Fruit fly (Drosophila melanogaster) whole organism, wandering third instar larva: Measurements from ENCODE around the gene CG4133.
A peak's percentile ranks its signal among the peaks of the same experiment; 100 is the strongest.

Source experiments
- Abd-B ChIP-seq: fragments of >200 bp; optimal IDR thresholded peaks from 2 replicates; lab custom pipeline; 2017; ENCODE audit warnings: missing biosample characterization, missing genetic modification characterization
- CG32264 ChIP-seq: fragments of 200-800 bp; sonication (Bioruptor generic); optimal IDR thresholded peaks from 2 replicates; lab custom pipeline; 2016; ENCODE audit warnings: missing biosample characterization, missing genetic modification characterization
- CG9705 ChIP-seq: fragments of 200-800 bp; sonication (Bioruptor generic); optimal IDR thresholded peaks from 2 replicates; lab custom pipeline; 2018; ENCODE audit warnings: missing biosample characterization, mild to moderate bottlenecking, missing genetic modification characterization
- CrebA ChIP-seq: fragments of 200-800 bp; sonication (Bioruptor generic); optimal IDR thresholded peaks from 2 replicates; lab custom pipeline; 2016; ENCODE audit warnings: missing biosample characterization, mild to moderate bottlenecking, missing genetic modification characterization, borderline replicate concordance
- Dfd ChIP-seq: fragments of >200 bp; optimal IDR thresholded peaks from 2 replicates; lab custom pipeline; 2017; ENCODE audit warnings: missing biosample characterization, missing genetic modification characterization
- Dif ChIP-seq: fragments of 200-275, 200-300 bp; sonication (Bioruptor generic); optimal IDR thresholded peaks from 2 replicates; lab custom pipeline; 2018; ENCODE audit warnings: missing biosample characterization, missing genetic modification characterization; ENCODE audit not compliant: partially characterized antibody
- GATAd ChIP-seq: sonication (Bioruptor generic); optimal IDR thresholded peaks from 2 replicates; lab custom pipeline; 2016; ENCODE audit warnings: missing biosample characterization, missing genetic modification characterization
- HLH106 ChIP-seq: fragments of 200-800 bp; optimal IDR thresholded peaks from 3 replicates; lab custom pipeline; 2019; ENCODE audit warnings: missing biosample characterization, mild to moderate bottlenecking, missing genetic modification characterization, moderate library complexity
- Hnf4 ChIP-seq: fragments of 200-800 bp; sonication (Bioruptor generic); optimal IDR thresholded peaks from 2 replicates; lab custom pipeline; 2016; ENCODE audit warnings: missing biosample characterization, mild to moderate bottlenecking, missing genetic modification characterization
- Hr78 ChIP-seq: fragments of >200 bp; optimal IDR thresholded peaks from 2 replicates; lab custom pipeline; 2017; ENCODE audit warnings: missing biosample characterization, missing genetic modification characterization
- Hr83 ChIP-seq: fragments of 200-300 bp; sonication (Bioruptor generic); optimal IDR thresholded peaks from 2 replicates; lab custom pipeline; 2016; ENCODE audit warnings: missing biosample characterization, mild to moderate bottlenecking, missing genetic modification characterization, moderate library complexity; ENCODE audit not compliant: poor library complexity, severe bottlenecking
- Jra ChIP-seq: sonication (Bioruptor generic); optimal IDR thresholded peaks from 2 replicates; lab custom pipeline; 2016; ENCODE audit warnings: missing biosample characterization, missing genetic modification characterization
- Mio ChIP-seq: sonication (Bioruptor generic); optimal IDR thresholded peaks from 2 replicates; lab custom pipeline; 2016; ENCODE audit warnings: missing biosample characterization, missing genetic modification characterization
- Myc ChIP-seq: fragments of >200 bp; optimal IDR thresholded peaks from 2 replicates; lab custom pipeline; 2017
- N ChIP-seq: fragments of >200 bp; optimal IDR thresholded peaks from 2 replicates; lab custom pipeline; 2018; ENCODE audit warnings: missing biosample characterization, missing external identifiers, missing genetic modification characterization
- OdsH ChIP-seq: fragments of 200-800 bp; sonication (Bioruptor generic); optimal IDR thresholded peaks from 2 replicates; lab custom pipeline; 2016; ENCODE audit warnings: missing biosample characterization, mild to moderate bottlenecking, missing genetic modification characterization
- Rel ChIP-seq, 2 experiments: fragments of 200-800 bp; sonication (Bioruptor generic) in 1 of 2; optimal IDR thresholded peaks; 2 replicates in 1 of 2; 3 replicates in 1 of 2; lab custom pipeline; 2016 to 2019; ENCODE audit warnings: mild to moderate bottlenecking in 2 of 2, missing biosample characterization in 2 of 2, missing genetic modification characterization in 2 of 2, moderate library complexity in 1 of 2
- Sp1 ChIP-seq: fragments of 200-800 bp; sonication (Bioruptor generic); optimal IDR thresholded peaks from 3 replicates; lab custom pipeline; 2019; ENCODE audit warnings: missing biosample characterization, mild to moderate bottlenecking, missing genetic modification characterization, moderate library complexity
- Vsx2 ChIP-seq: fragments of 200-300, 225-300 bp; sonication (Bioruptor generic); optimal IDR thresholded peaks from 2 replicates; lab custom pipeline; 2018; ENCODE audit warnings: missing biosample characterization, missing genetic modification characterization; ENCODE audit not compliant: partially characterized antibody
- br ChIP-seq: fragments of 200-800 bp; sonication (Bioruptor generic); optimal IDR thresholded peaks from 2 replicates; lab custom pipeline; 2016; ENCODE audit warnings: missing biosample characterization, missing genetic modification characterization
- brk ChIP-seq: fragments of 200-800 bp; sonication (Bioruptor generic); optimal IDR thresholded peaks from 2 replicates; lab custom pipeline; 2016; ENCODE audit warnings: missing biosample characterization, mild to moderate bottlenecking, missing genetic modification characterization
- dl ChIP-seq, 2 experiments: fragments of 175-275, 200-275 bp in 1 of 2; fragments of 200-275 bp in 1 of 2; sonication (Bioruptor generic); optimal IDR thresholded peaks; lab custom pipeline; 2018; ENCODE audit warnings: mild to moderate bottlenecking in 2 of 2, missing biosample characterization in 2 of 2, missing genetic modification characterization in 2 of 2, moderate library complexity in 2 of 2; ENCODE audit not compliant: partially characterized antibody in 2 of 2, insufficient read depth in 1 of 2
- dmrt93B ChIP-seq: fragments of 200-800 bp; sonication (Bioruptor generic); optimal IDR thresholded peaks from 2 replicates; lab custom pipeline; 2018; ENCODE audit warnings: missing biosample characterization, mild to moderate bottlenecking, missing genetic modification characterization
- dsf ChIP-seq: sonication (Bioruptor generic); optimal IDR thresholded peaks from 2 replicates; lab custom pipeline; 2016; ENCODE audit warnings: missing biosample characterization, missing genetic modification characterization, borderline replicate concordance
- ey ChIP-seq: fragments of 200-800 bp; sonication (Bioruptor generic); optimal IDR thresholded peaks from 2 replicates; lab custom pipeline; 2016; ENCODE audit warnings: missing biosample characterization, missing genetic modification characterization
- foxo ChIP-seq, 2 experiments: fragments of 200-800 bp; sonication (Bioruptor generic); optimal IDR thresholded peaks; 2 replicates in 1 of 2; 3 replicates in 1 of 2; lab custom pipeline; 2016 to 2017; ENCODE audit warnings: missing biosample characterization in 2 of 2, missing genetic modification characterization in 2 of 2
- fru ChIP-seq: fragments of 200-800 bp; sonication (Bioruptor generic); optimal IDR thresholded peaks from 3 replicates; lab custom pipeline; 2016; ENCODE audit warnings: missing biosample characterization, mild to moderate bottlenecking, missing genetic modification characterization
- h ChIP-seq: fragments of 200-800 bp; sonication (Bioruptor generic); optimal IDR thresholded peaks from 3 replicates; lab custom pipeline; 2016; ENCODE audit warnings: missing biosample characterization, mild to moderate bottlenecking, missing genetic modification characterization
- jim ChIP-seq: fragments of 175-275, 200-325 bp; sonication (Bioruptor generic); optimal IDR thresholded peaks from 2 replicates; lab custom pipeline; 2016; ENCODE audit warnings: missing biosample characterization, mild to moderate bottlenecking, missing genetic modification characterization
- lola ChIP-seq: fragments of >200 bp; optimal IDR thresholded peaks from 2 replicates; lab custom pipeline; 2017; ENCODE audit warnings: missing biosample characterization, missing genetic modification characterization
- pan ChIP-seq: fragments of >200 bp; optimal IDR thresholded peaks from 2 replicates; lab custom pipeline; 2017
- psq ChIP-seq: fragments of 200-800 bp; sonication (Bioruptor generic); optimal IDR thresholded peaks from 3 replicates; lab custom pipeline; 2017; ENCODE audit warnings: missing biosample characterization, mild to moderate bottlenecking, missing genetic modification characterization, moderate library complexity
- rgr ChIP-seq: fragments of 200-800 bp; sonication (Bioruptor generic); optimal IDR thresholded peaks from 3 replicates; lab custom pipeline; 2016; ENCODE audit warnings: missing biosample characterization, mild to moderate bottlenecking, missing genetic modification characterization
- sage ChIP-seq: fragments of 200-800 bp; sonication (Bioruptor generic); optimal IDR thresholded peaks from 2 replicates; lab custom pipeline; 2016; ENCODE audit warnings: missing biosample characterization, mild to moderate bottlenecking, missing genetic modification characterization
- sv ChIP-seq: fragments of 200-800 bp; sonication (Bioruptor generic); optimal IDR thresholded peaks from 3 replicates; lab custom pipeline; 2016; ENCODE audit warnings: missing biosample characterization, missing genetic modification characterization
- tai ChIP-seq: sonication (Bioruptor generic); optimal IDR thresholded peaks from 2 replicates; lab custom pipeline; 2016; ENCODE audit warnings: missing biosample characterization, missing genetic modification characterization
- usp ChIP-seq: fragments of >200 bp; optimal IDR thresholded peaks from 2 replicates; lab custom pipeline; 2017; ENCODE audit warnings: missing biosample characterization, missing genetic modification characterization
- woc ChIP-seq: sonication (Bioruptor generic); optimal IDR thresholded peaks from 2 replicates; lab custom pipeline; 2016; ENCODE audit warnings: missing biosample characterization, mild to moderate bottlenecking, missing genetic modification characterization

The CG4133 gene

DNA sequence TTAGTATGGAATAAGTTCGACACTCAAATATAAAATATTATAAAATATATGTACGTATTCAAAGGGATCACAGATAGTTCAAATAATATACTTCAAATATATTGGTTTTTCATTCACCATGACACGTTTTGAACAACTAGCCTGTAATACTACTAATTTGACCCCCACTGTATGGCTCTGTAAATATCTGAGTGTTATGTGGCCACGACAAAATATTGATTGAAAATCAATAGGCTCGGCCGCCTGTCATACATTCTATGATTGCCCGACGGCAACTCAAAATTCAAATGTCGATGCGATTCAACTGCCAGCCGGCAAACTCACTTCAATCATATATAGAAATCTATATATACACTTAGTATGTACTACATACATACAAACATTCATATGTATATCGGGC is 14.6 kb downstream of the CG4133 start:
- TF ChIP-seq dmrt93B (GFP tag; lab: Kevin White, UChicago), result no peak
- TF ChIP-seq fru (GFP tag; lab: Kevin White, UChicago), result no peak
- TF ChIP-seq Dfd (GFP tag; lab: Kevin White, UChicago), result no peak
- TF ChIP-seq h (GFP tag; lab: Kevin White, UChicago), result no peak
- TF ChIP-seq Hr78 (GFP tag; lab: Kevin White, UChicago), result no peak
- no peak for TF ChIP-seq CG32264
- TF ChIP-seq, all 38 proteins: peak for 0

DNA sequence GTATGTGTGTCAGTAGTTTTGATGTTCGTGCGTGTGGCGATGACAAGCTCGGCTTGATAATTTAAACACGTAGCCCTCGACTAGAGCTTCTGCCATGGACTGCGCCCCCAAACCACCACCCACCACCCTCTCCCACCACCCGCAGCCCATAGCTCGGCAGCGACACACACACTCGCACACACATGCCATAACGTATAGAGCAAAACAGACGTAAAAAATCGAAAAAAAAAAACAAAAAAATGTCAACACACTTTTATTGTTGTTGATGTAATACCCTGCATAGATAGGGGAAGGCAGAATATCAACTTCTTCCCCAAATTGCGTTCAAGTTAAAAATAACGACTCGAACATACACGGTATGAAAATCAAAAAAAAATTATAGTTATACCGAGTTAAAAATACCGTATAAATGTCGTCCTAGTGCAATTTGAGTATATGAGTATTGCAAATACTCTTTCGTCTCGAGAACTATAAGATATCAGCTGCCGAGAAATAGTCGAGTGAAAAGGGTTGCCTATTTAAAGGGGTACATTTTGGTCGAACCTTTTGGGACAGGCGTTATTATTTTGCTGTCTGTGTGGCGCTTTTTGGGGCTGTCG is 15.1 kb downstream of the CG4133 start:
- TF ChIP-seq dl (GFP tag; optimal IDR thresholded peaks at IDR 0.05; lab: Kevin White, UChicago; ENCODE audit: insufficient read depth in 1 of 2, partially characterized antibody in 2 of 2), result no peak
- peak; percentile 50 for TF ChIP-seq woc (GFP tag; lab: Kevin White, UChicago)
- peak; percentile 65 for TF ChIP-seq fru (GFP tag; lab: Kevin White, UChicago)
- peak; percentile 38 for TF ChIP-seq rgr
- TF ChIP-seq Rel (GFP tag; optimal IDR thresholded peaks at IDR 0.05; lab: Kevin White, UChicago), result no peak
- TF ChIP-seq Rel (tag; optimal IDR thresholded peaks at IDR 0.05; lab: Kevin White, UChicago), result no peak
- no peak for TF ChIP-seq Abd-B
- peak; percentile 79 for TF ChIP-seq br
- no peak for TF ChIP-seq HLH106
- TF ChIP-seq CG32264, result peak; percentile 29
- TF ChIP-seq jim (GFP tag; lab: Kevin White, UChicago), result no peak
- no peak for TF ChIP-seq Myc (lab: Kevin White, UChicago)
- TF ChIP-seq ey (GFP tag; lab: Kevin White, UChicago), result peak; percentile 66
- TF ChIP-seq Mio (GFP tag; lab: Kevin White, UChicago), result no peak
- no peak for TF ChIP-seq Vsx2 (GFP tag; lab: Kevin White, UChicago)
- TF ChIP-seq Dif (GFP tag; lab: Kevin White, UChicago), result no peak
- TF ChIP-seq Hnf4 (GFP tag; lab: Kevin White, UChicago), result peak; percentile 61
- peak; percentile 30 for TF ChIP-seq brk
- no peak for TF ChIP-seq pan (lab: Kevin White, UChicago)
- peak; percentile 0 for TF ChIP-seq Hr83 (GFP tag; lab: Kevin White, UChicago)
- no peak for TF ChIP-seq CrebA (GFP tag; lab: Kevin White, UChicago)
- TF ChIP-seq Sp1 (GFP tag; lab: Kevin White, UChicago), result no peak
- peak; percentile 55 for TF ChIP-seq psq (GFP tag; lab: Kevin White, UChicago)
- TF ChIP-seq foxo (GFP tag; optimal IDR thresholded peaks at IDR 0.05; lab: Kevin White, UChicago), result peak in 1 of 2 experiments; percentile 55
- no peak for TF ChIP-seq dsf (GFP tag; lab: Kevin White, UChicago)
- no peak for TF ChIP-seq Dfd (GFP tag; lab: Kevin White, UChicago)
- peak; percentile 67 for TF ChIP-seq h (GFP tag; lab: Kevin White, UChicago)
- TF ChIP-seq N, result no peak
- TF ChIP-seq OdsH (GFP tag; lab: Kevin White, UChicago), result peak; percentile 36
- no peak for TF ChIP-seq usp (GFP tag; lab: Kevin White, UChicago)
- TF ChIP-seq Jra (GFP tag; lab: Kevin White, UChicago), result no peak
- TF ChIP-seq Hr78 (GFP tag; lab: Kevin White, UChicago), result no peak
- TF ChIP-seq CG9705, result no peak
- no peak for TF ChIP-seq lola (GFP tag; lab: Kevin White, UChicago)
- no peak for TF ChIP-seq sage (GFP tag; lab: Kevin White, UChicago)
- TF ChIP-seq dmrt93B (GFP tag; lab: Kevin White, UChicago), result peak; percentile 4
- peak; percentile 71 for TF ChIP-seq sv (GFP tag; lab: Kevin White, UChicago)
- TF ChIP-seq tai (GFP tag; lab: Kevin White, UChicago), result peak; percentile 45
- no peak for TF ChIP-seq GATAd (GFP tag; lab: Kevin White, UChicago)
- TF ChIP-seq, all 38 proteins: peak for 16
